Fruit fly (Drosophila melanogaster) ovary, adult (tissue): ENCODE data around the gene Mtr3.

Experiments
- CG17801 ChIP-seq: fragments of 200-800 bp; optimal IDR thresholded peaks from 2 replicates; lab custom pipeline; 2019; ENCODE audit warnings: missing biosample characterization, mild to moderate bottlenecking, missing genetic modification characterization, moderate library complexity; ENCODE audit not compliant: partially characterized antibody

Gene Mtr3

dm6 chr3L:19929051-19929718 lies 15.7 kb upstream of the Mtr3 start:
- TF ChIP-seq CG17801 (GFP tag; lab: Kevin White, UChicago) = no peak

- no peak for TF ChIP-seq CG17801 (GFP tag; lab: Kevin White, UChicago)
Observed at dm6 chr3L:19928435-19929011, 15.0 kb upstream of the Mtr3 start, which contains the start of the genes CG8004 and RhoGDI. Gene CG8004 (minus strand): TSS chr3L:19928508. Gene RhoGDI (plus strand): TSS chr3L:19928743.

dm6 chr3L:19924771-19925304 lies 11.3 kb upstream of the Mtr3 start, which contains the start of gene Grasp65:
Gene Grasp65 (plus strand): TSS chr3L:19924943.
- peak; percentile 52 for TF ChIP-seq CG17801 (GFP tag; lab: Kevin White, UChicago)

- peak; percentile 82 for TF ChIP-seq CG17801 (GFP tag; lab: Kevin White, UChicago)
Observed at dm6 chr3L:19922833-19923745, 9.6 kb upstream of the Mtr3 start, which contains the start of gene Pfdn6. Gene Pfdn6 (plus strand): TSS chr3L:19923671.

dm6 chr3L:19919981-19920380 lies 6.5 kb upstream of the Mtr3 start:
- TF ChIP-seq CG17801 (GFP tag; lab: Kevin White, UChicago) = no peak

- peak; percentile 47 for TF ChIP-seq CG17801 (GFP tag; lab: Kevin White, UChicago)
Observed at dm6 chr3L:19914833-19915232, 1.3 kb upstream of the Mtr3 start, which contains the start of gene Rpn1. Gene Rpn1 (plus strand): TSS chr3L:19915051.

dm6 chr3L:19910054-19910414 lies 3.5 kb downstream of the Mtr3 start, which contains the start of the genes Mi-2 and Prp3:
Gene Mi-2 (minus strand): TSS chr3L:19910215.
Gene Prp3 (plus strand): TSS chr3L:19910300.
- TF ChIP-seq CG17801 (GFP tag; lab: Kevin White, UChicago) = peak; percentile 46

- TF ChIP-seq CG17801 (GFP tag; lab: Kevin White, UChicago) = no peak
Observed at dm6 chr3L:19909234-19910053, 4.1 kb downstream of the Mtr3 start.

- TF ChIP-seq CG17801 (GFP tag; lab: Kevin White, UChicago) = no peak
Observed at dm6 chr3L:19908201-19909127, 5.1 kb downstream of the Mtr3 start.

dm6 chr3L:19907706-19908070 lies 5.8 kb downstream of the Mtr3 start:
- TF ChIP-seq CG17801 (GFP tag; lab: Kevin White, UChicago) = no peak

dm6 chr3L:19906780-19907705 lies 6.5 kb downstream of the Mtr3 start:
- TF ChIP-seq CG17801 (GFP tag; lab: Kevin White, UChicago) = no peak
